Worm (Caenorhabditis elegans) whole organism, L3 larva: ENCODE measurements around the gene tdp-1.

Experiments used
- ama-1 ChIP-seq: fragments of 150-350 bp; optimal IDR thresholded peaks from 2 replicates; lab custom pipeline; 2018
- ceh-82 ChIP-seq: fragments of 150-350 bp; optimal IDR thresholded peaks from 2 replicates; lab custom pipeline; 2014; ENCODE audit warnings: missing biosample characterization, missing genetic modification characterization
- elt-1 ChIP-seq: fragments of 150-350 bp; optimal IDR thresholded peaks from 2 replicates; lab custom pipeline; 2014; ENCODE audit warnings: missing biosample characterization, missing genetic modification characterization
- elt-3 ChIP-seq, 3 experiments: fragments of 150-350 bp in 1 of 3; sonication (generic microtip) in 2 of 3; optimal IDR thresholded peaks; 2 replicates in 2 of 3; 4 replicates in 1 of 3; lab custom pipeline; 2014 to 2017; ENCODE audit warnings: missing biosample characterization in 3 of 3, missing genetic modification characterization in 3 of 3
- nhr-12 ChIP-seq: fragments of 150-350 bp; optimal IDR thresholded peaks from 2 replicates; lab custom pipeline; 2014; ENCODE audit warnings: missing biosample characterization, missing genetic modification characterization
- nhr-28 ChIP-seq: fragments of 150-350 bp; optimal IDR thresholded peaks from 2 replicates; lab custom pipeline; 2014; ENCODE audit warnings: missing biosample characterization, missing genetic modification characterization
- nhr-76 ChIP-seq: fragments of 150-350 bp; sonication (generic microtip); optimal IDR thresholded peaks from 5 replicates; lab custom pipeline; 2014; ENCODE audit warnings: missing biosample characterization, missing genetic modification characterization
- nhr-77 ChIP-seq: fragments of 150-350 bp; optimal IDR thresholded peaks from 2 replicates; lab custom pipeline; 2014; ENCODE audit warnings: missing biosample characterization, missing genetic modification characterization
- pqm-1 ChIP-seq: fragments of 150-350 bp; optimal IDR thresholded peaks from 2 replicates; lab custom pipeline; 2017; ENCODE audit warnings: missing biosample characterization, missing genetic modification characterization, inconsistent platforms
- skn-1 ChIP-seq: fragments of 150-350 bp; optimal IDR thresholded peaks from 2 replicates; lab custom pipeline; 2014; ENCODE audit warnings: missing biosample characterization, missing genetic modification characterization
- unc-39 ChIP-seq: sonication (generic microtip); optimal IDR thresholded peaks from 4 replicates; lab custom pipeline; 2017; ENCODE audit warnings: missing biosample characterization, missing genetic modification characterization
- ztf-4 ChIP-seq: fragments of 150-350 bp; optimal IDR thresholded peaks from 2 replicates; lab custom pipeline; 2014; ENCODE audit warnings: missing biosample characterization, missing genetic modification characterization

ce11 chrII:9005067-9005466 is 7.4 kb downstream of the tdp-1 start, which contains the start of gene F44G4.7:
- TF ChIP-seq elt-1, result no peak
- no peak for TF ChIP-seq nhr-77
- TF ChIP-seq nhr-28 (tag; lab: Kevin White, UChicago), result no peak
- no peak for TF ChIP-seq unc-39 (tag; lab: Kevin White, UChicago)
- TF ChIP-seq ama-1 (lab: Kevin White, UChicago), result no peak
- TF ChIP-seq ztf-4 (tag; lab: Kevin White, UChicago), result no peak
- TF ChIP-seq pqm-1, result no peak
- no peak for TF ChIP-seq elt-3 (tag; optimal IDR thresholded peaks at IDR 0.05; lab: Kevin White, UChicago)
- TF ChIP-seq nhr-76 (tag; lab: Kevin White, UChicago), result no peak
- no peak for TF ChIP-seq ceh-82 (tag; lab: Kevin White, UChicago)
- TF ChIP-seq nhr-12, result no peak
- no peak for TF ChIP-seq skn-1 (tag; lab: Kevin White, UChicago)
